Fruit fly (Drosophila melanogaster) whole organism: ENCODE results near the gene CG17075.

Source experiments
- CG8478 ChIP-seq: fragments of >200 bp; optimal IDR thresholded peaks from 2 replicates; lab custom pipeline; 2018; ENCODE audit warnings: inconsistent platforms
- EcR ChIP-seq, 2 experiments: fragments of >200 bp; optimal IDR thresholded peaks; 2 replicates each; lab custom pipeline; 2017; ENCODE audit warnings: missing biosample characterization in 2 of 2, missing genetic modification characterization in 2 of 2, missing genetic modification reagents in 2 of 2

DNA sequence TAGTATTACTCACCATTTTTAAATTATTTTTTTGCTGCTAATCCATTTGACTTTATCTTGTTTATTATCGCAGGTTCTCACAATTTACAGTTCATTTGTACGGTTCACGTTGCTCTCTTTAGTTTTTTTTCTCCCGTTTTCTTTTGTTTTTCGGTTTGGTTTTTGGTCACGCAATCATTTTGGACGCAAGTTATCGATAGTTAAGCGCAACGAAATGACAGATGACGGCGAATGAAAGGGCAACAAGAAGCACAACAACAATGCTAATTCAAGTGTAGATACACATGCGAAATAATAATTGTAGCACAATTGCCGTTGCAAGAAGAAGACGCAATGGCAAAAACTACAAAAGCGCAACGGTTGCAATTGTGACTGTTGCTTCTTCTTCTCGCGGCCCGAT, 18.7 kb downstream of the CG17075 start:
- TF ChIP-seq EcR (GFP tag; optimal IDR thresholded peaks at IDR 0.05; lab: Kevin White, UChicago): no peak
- no peak for TF ChIP-seq CG8478
